Worm (Caenorhabditis elegans) whole organism, L3 larva: Measurements from ENCODE around the gene nspg-8.

Experiments
- R02D3.7 ChIP-seq: fragments of 150-350 bp; optimal IDR thresholded peaks from 2 replicates; lab custom pipeline; 2014; ENCODE audit warnings: missing biosample characterization, missing genetic modification characterization
- jun-1 ChIP-seq: fragments of 150-350 bp; optimal IDR thresholded peaks from 2 replicates; lab custom pipeline; 2014; ENCODE audit warnings: missing biosample characterization, missing genetic modification reagents, missing genetic modification characterization
- nhr-11 ChIP-seq: fragments of 150-350 bp; optimal IDR thresholded peaks from 2 replicates; lab custom pipeline; 2014; ENCODE audit warnings: missing biosample characterization, missing genetic modification characterization
- skn-1 ChIP-seq: fragments of 150-350 bp; optimal IDR thresholded peaks from 2 replicates; lab custom pipeline; 2014; ENCODE audit warnings: missing biosample characterization, missing genetic modification characterization
- snpc-4 ChIP-seq: fragments of 150-350 bp; optimal IDR thresholded peaks from 2 replicates; lab custom pipeline; 2014; ENCODE audit warnings: missing biosample characterization, missing genetic modification characterization
- ztf-11 ChIP-seq: fragments of 150-350 bp; optimal IDR thresholded peaks from 2 replicates; lab custom pipeline; 2014; ENCODE audit warnings: missing biosample characterization, missing genetic modification characterization

DNA sequence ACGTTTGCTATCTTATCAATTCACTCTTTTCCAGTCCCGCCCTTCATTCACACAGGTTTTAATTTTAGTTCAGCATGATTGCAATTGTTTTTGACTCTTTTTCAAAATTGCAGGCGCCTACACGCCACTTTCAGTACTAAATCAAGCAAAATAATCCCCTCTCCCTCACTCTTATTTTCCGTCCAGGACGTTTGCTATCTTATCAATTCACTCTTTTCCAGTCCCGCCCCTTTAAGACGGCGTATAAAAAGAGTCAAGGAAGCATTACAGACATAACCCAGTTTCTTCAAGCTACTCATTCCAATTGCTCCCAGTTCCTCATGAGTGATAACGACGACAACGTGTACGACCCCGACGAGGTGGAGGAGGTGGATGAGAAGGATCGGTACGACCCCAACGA is 32.8 kb downstream of the nspg-8 start, which contains the start of gene Y119D3B.21:
- no peak for TF ChIP-seq nhr-11 (tag; lab: Kevin White, UChicago)
- TF ChIP-seq ztf-11, result no peak
- no peak for TF ChIP-seq R02D3.7 (tag; lab: Kevin White, UChicago)
- TF ChIP-seq skn-1 (tag; lab: Kevin White, UChicago), result no peak
- TF ChIP-seq snpc-4 (tag; lab: Kevin White, UChicago), result no peak
- TF ChIP-seq jun-1 (tag; lab: Kevin White, UChicago), result peak; percentile 63
